Fruit fly (Drosophila melanogaster): Measurements from ENCODE around the gene ais.

The ais gene

dm6 chr3L:17846982-17847355 lies 42.5 kb upstream of the ais start (continued):
- TF ChIP-seq CG6272 (GFP tag; IDR thresholded peaks at IDR 0.05) (no peak), gcm (GFP tag; optimal IDR thresholded peaks at IDR 0.05) (no peak), Opbp (GFP tag; IDR thresholded peaks at IDR 0.05; ENCODE audit: partially characterized antibody) (peak; percentile 84; the same call in 2 of the 3 replicates), yki (optimal IDR thresholded peaks at IDR 0.05) (no peak), cato (GFP tag; optimal IDR thresholded peaks at IDR 0.05; ENCODE audit: borderline replicate concordance) (no peak), seq (GFP tag; IDR thresholded peaks at IDR 0.05) (no peak), CG13894 (tag; optimal IDR thresholded peaks at IDR 0.05) (no peak), CG2116 (GFP tag; optimal IDR thresholded peaks at IDR 0.05) (no peak), CG31365 (tag; optimal IDR thresholded peaks at IDR 0.05) (no peak), sens (GFP tag) (peak; percentile 76), Hr3 (GFP tag; optimal IDR thresholded peaks at IDR 0.05) (no peak), Ada2b (GFP tag; IDR thresholded peaks at IDR 0.05) (no peak), Ets65A (GFP tag) (no peak), CG16779 (GFP tag; IDR thresholded peaks at IDR 0.05) (no peak), CG17568 (GFP tag; optimal IDR thresholded peaks at IDR 0.05) (no peak), Ets97D (GFP tag; optimal IDR thresholded peaks at IDR 0.05) (no peak), Ptx1 (GFP tag; IDR thresholded peaks at IDR 0.05) (no peak), CG1832 (GFP tag; optimal IDR thresholded peaks at IDR 0.05) (no peak), mam (GFP tag; optimal IDR thresholded peaks at IDR 0.05) (peak; percentile 21), CG9932 (GFP tag; IDR thresholded peaks at IDR 0.05) (peak; percentile 66), CG17829 (tag; optimal IDR thresholded peaks at IDR 0.05) (no peak), CG9437 (GFP tag; optimal IDR thresholded peaks at IDR 0.05) (no peak), CG11398 (GFP tag; optimal IDR thresholded peaks at IDR 0.05) (no peak), Oli (tag; optimal IDR thresholded peaks at IDR 0.05) (no peak), corto (GFP tag; optimal IDR thresholded peaks at IDR 0.05) (no peak), bbx (GFP tag; IDR thresholded peaks at IDR 0.05; ENCODE audit: partially characterized antibody) (peak; percentile 85), Dfd (GFP tag; optimal IDR thresholded peaks at IDR 0.05) (no peak), CG16815 (GFP tag; optimal IDR thresholded peaks at IDR 0.05) (no peak), CG34422 (GFP tag; IDR thresholded peaks at IDR 0.05) (peak; percentile 66), CG6854 (GFP tag; optimal IDR thresholded peaks at IDR 0.05) (no peak), Eip74EF (GFP tag; optimal IDR thresholded peaks at IDR 0.05) (no peak), Hr78 (GFP tag; optimal IDR thresholded peaks at IDR 0.05) (no peak), CG12299 (tag; optimal IDR thresholded peaks at IDR 0.05) (no peak), Sry-δ (GFP tag; optimal IDR thresholded peaks at IDR 0.05) (peak; percentile 45), Xbp1 (GFP tag; optimal IDR thresholded peaks at IDR 0.05) (peak; percentile 5), Myb (GFP tag; optimal IDR thresholded peaks at IDR 0.05) (peak; percentile 54), Rfx (GFP tag; IDR thresholded peaks at IDR 0.05) (peak; percentile 63; the same call in 1 of the 2 replicates), unc-4 (GFP tag; IDR thresholded peaks at IDR 0.05; ENCODE audit: partially characterized antibody) (peak; percentile 70), CG7745 (tag; optimal IDR thresholded peaks at IDR 0.05) (no peak), Elba2 (GFP tag; optimal IDR thresholded peaks at IDR 0.05) (no peak), CG12769 (tag; optimal IDR thresholded peaks at IDR 0.05) (no peak), CHES-1-like (GFP tag; optimal IDR thresholded peaks at IDR 0.05) (no peak), kni (GFP tag; optimal IDR thresholded peaks at IDR 0.05) (no peak), dati (GFP tag; IDR thresholded peaks at IDR 0.05) (no peak), onecut (GFP tag; IDR thresholded peaks at IDR 0.05) (no peak), D (optimal IDR thresholded peaks at IDR 0.05) (no peak), D (GFP tag; optimal IDR thresholded peaks at IDR 0.05) (no peak), CG9609 (GFP tag; optimal IDR thresholded peaks at IDR 0.05) (no peak), cas (GFP tag; IDR thresholded peaks at IDR 0.05) (no peak), CG42726 (GFP tag; IDR thresholded peaks at IDR 0.05; ENCODE audit: partially characterized antibody) (peak; percentile 78), cg (GFP tag; optimal IDR thresholded peaks at IDR 0.05) (no peak), CG13287 (GFP tag; IDR thresholded peaks at IDR 0.05; ENCODE audit: partially characterized antibody) (peak; percentile 68)

All from whole organism, embryonic.